Fruit fly (Drosophila melanogaster) whole organism, pupa: ENCODE measurements around the gene Orp8.

ENCODE experiments used
- CG10348 ChIP-seq: fragments of 200-800 bp; sonication (Bioruptor generic); IDR thresholded peaks from 2 replicates; pipeline ENCODE4 v1.3.6; 2022; ENCODE audit warnings: missing biosample characterization, missing genetic modification characterization
- CG12605 ChIP-seq: fragments of 200-800 bp; sonication (Bioruptor generic); IDR thresholded peaks from 2 replicates; pipeline ENCODE4 v1.3.6; 2022; ENCODE audit warnings: missing biosample characterization, missing genetic modification characterization
- CG14655 ChIP-seq: fragments of 200-800 bp; sonication (Bioruptor generic); optimal IDR thresholded peaks from 3 replicates; lab custom pipeline; 2017; ENCODE audit warnings: mild to moderate bottlenecking, missing biosample characterization, missing genetic modification reagents, missing genetic modification characterization
- CG17806 ChIP-seq: fragments of 200-800 bp; sonication (Bioruptor generic); optimal IDR thresholded peaks from 2 replicates; lab custom pipeline; 2018; ENCODE audit warnings: missing biosample characterization, mild to moderate bottlenecking, missing genetic modification characterization, moderate library complexity
- CG32121 ChIP-seq: fragments of 200-800 bp; sonication (Bioruptor generic); IDR thresholded peaks from 2 replicates; pipeline ENCODE4 v1.3.6; 2022; ENCODE audit warnings: missing biosample characterization, missing genetic modification characterization
- CG8301 ChIP-seq: fragments of 200-800 bp; sonication (Bioruptor generic); optimal IDR thresholded peaks from 2 replicates; lab custom pipeline; 2018; ENCODE audit warnings: missing biosample characterization, mild to moderate bottlenecking, missing genetic modification characterization
- D1 ChIP-seq: fragments of 200-800 bp; sonication (Bioruptor generic); optimal IDR thresholded peaks from 2 replicates; lab custom pipeline; 2018; ENCODE audit warnings: missing biosample characterization, mild to moderate bottlenecking, missing genetic modification characterization, moderate library complexity
- EcR ChIP-seq: fragments of 200-800 bp; sonication (Bioruptor generic); optimal IDR thresholded peaks from 3 replicates; lab custom pipeline; 2019; ENCODE audit warnings: missing biosample characterization, missing genetic modification characterization, mild to moderate bottlenecking, moderate library complexity, missing genetic modification reagents
- Ets98B ChIP-seq: fragments of 200-800 bp; sonication (Bioruptor generic); IDR thresholded peaks from 2 replicates; pipeline ENCODE4 v1.3.6; 2022; ENCODE audit warnings: missing biosample characterization, missing genetic modification characterization
- Pif1B ChIP-seq: fragments of 200-800 bp; sonication (Bioruptor generic); optimal IDR thresholded peaks from 3 replicates; lab custom pipeline; 2016; ENCODE audit warnings: missing biosample characterization, missing genetic modification characterization
- fd96Ca ChIP-seq: fragments of 200-800 bp; sonication (Bioruptor generic); IDR thresholded peaks from 3 replicates; pipeline ENCODE4 v1.3.6; 2022; ENCODE audit warnings: missing biosample characterization, missing genetic modification characterization
- gl ChIP-seq: fragments of 200-800 bp; sonication (Bioruptor generic); optimal IDR thresholded peaks from 2 replicates; lab custom pipeline; 2018; ENCODE audit warnings: missing biosample characterization, mild to moderate bottlenecking, missing genetic modification characterization

dm6 chr3R:20327572-20328483 lies 18.7 kb downstream of the Orp8 start, which contains the start of the genes CG4360 and Sirt2:
- TF ChIP-seq CG8301 (tag; lab: Kevin White, UChicago) = no peak
- no peak for TF ChIP-seq Pif1B (GFP tag; lab: Kevin White, UChicago)
- no peak for TF ChIP-seq CG14655 (GFP tag; lab: Kevin White, UChicago)
- TF ChIP-seq CG10348 = no peak
- no peak for TF ChIP-seq gl (tag; lab: Kevin White, UChicago)
- no peak for TF ChIP-seq CG12605 (GFP tag; lab: Robert Waterston, UW)
- no peak for TF ChIP-seq EcR (GFP tag; lab: Kevin White, UChicago)
- TF ChIP-seq CG17806 (tag; lab: Kevin White, UChicago) = peak; percentile 26
- no peak for TF ChIP-seq D1 (tag; lab: Kevin White, UChicago)
- TF ChIP-seq CG32121 (GFP tag; lab: Robert Waterston, UW) = peak; percentile 46; the same call in 1 of the 2 replicates
- 0 out of 3 replicates have a peak, but pooled peaks have one; percentile 6 for TF ChIP-seq fd96Ca (GFP tag; lab: Robert Waterston, UW)
- peak; percentile 27; the same call in 1 of the 2 replicates for TF ChIP-seq Ets98B (GFP tag; lab: Robert Waterston, UW)
